Worm (Caenorhabditis elegans) whole organism, L1 larva: ENCODE measurements around the gene F26A1.8.

Experiments
- C04F5.9 ChIP-seq: sonication (generic microtip); optimal IDR thresholded peaks from 2 replicates; lab custom pipeline; 2016; ENCODE audit warnings: missing genetic modification characterization, missing compliant biosample characterization
- C16A3.4 ChIP-seq: fragments of 150-350 bp; optimal IDR thresholded peaks from 2 replicates; lab custom pipeline; 2014; ENCODE audit warnings: missing biosample characterization, missing genetic modification characterization
- C34B4.2 ChIP-seq: sonication (generic microtip); optimal IDR thresholded peaks from 2 replicates; lab custom pipeline; 2017; ENCODE audit warnings: mild to moderate bottlenecking, missing genetic modification characterization, missing compliant biosample characterization
- F16B12.6 ChIP-seq: fragments of 150-350 bp; optimal IDR thresholded peaks from 2 replicates; lab custom pipeline; 2014; ENCODE audit warnings: missing biosample characterization, missing genetic modification characterization
- alr-1 ChIP-seq: fragments of 200-800 bp; sonication (Bioruptor generic); optimal IDR thresholded peaks from 2 replicates; lab custom pipeline; 2018; ENCODE audit warnings: borderline replicate concordance, mild to moderate bottlenecking, missing genetic modification characterization, missing compliant biosample characterization
- ceh-63 ChIP-seq: fragments of 200-800 bp; sonication (Bioruptor generic); optimal IDR thresholded peaks from 2 replicates; lab custom pipeline; 2018; ENCODE audit warnings: mild to moderate bottlenecking, missing genetic modification characterization, missing compliant biosample characterization
- ceh-8 ChIP-seq: fragments of 200-800 bp; sonication (Bioruptor generic); optimal IDR thresholded peaks from 2 replicates; lab custom pipeline; 2018; ENCODE audit warnings: mild to moderate bottlenecking, missing genetic modification characterization, moderate library complexity, missing compliant biosample characterization
- ceh-82 ChIP-seq, 3 experiments: fragments of 150-350 bp in 1 of 3; sonication (generic microtip) in 2 of 3; optimal IDR thresholded peaks; 2 replicates each; lab custom pipeline; 2014 to 2017; ENCODE audit warnings: missing biosample characterization in 3 of 3, missing genetic modification characterization in 3 of 3
- dpl-1 ChIP-seq, 3 experiments: fragments of 150-350 bp in 2 of 3; sonication (generic microtip) in 1 of 3; optimal IDR thresholded peaks; 2 replicates each; lab custom pipeline; 2014 to 2017; ENCODE audit warnings: missing biosample characterization in 3 of 3, missing genetic modification characterization in 3 of 3, missing genetic modification reagents in 3 of 3
- efl-1 ChIP-seq, 4 experiments: fragments of 150-350 bp; optimal IDR thresholded peaks in 3 of 4; peaks in 1 of 4; 1 replicate in 1 of 4; 2 replicates in 3 of 4; lab custom pipeline; 2014; ENCODE audit warnings: missing biosample characterization in 2 of 4, missing genetic modification characterization in 2 of 4, missing genetic modification reagents in 2 of 4
- efl-3 ChIP-seq: fragments of 200-800 bp; sonication (Bioruptor generic); optimal IDR thresholded peaks from 2 replicates; lab custom pipeline; 2018; ENCODE audit warnings: mild to moderate bottlenecking, missing genetic modification characterization, missing compliant biosample characterization
- elt-2 ChIP-seq: sonication (generic microtip); optimal IDR thresholded peaks from 2 replicates; lab custom pipeline; 2016; ENCODE audit warnings: missing genetic modification characterization, mild to moderate bottlenecking, inconsistent platforms, missing compliant biosample characterization, missing genetic modification reagents
- ets-5 ChIP-seq: fragments of 200-800 bp; sonication (Bioruptor generic); IDR thresholded peaks from 2 replicates; pipeline ENCODE4 v1.3.6; 2022; ENCODE audit warnings: missing genetic modification characterization, missing compliant biosample characterization
- fkh-8 ChIP-seq: sonication (generic microtip); optimal IDR thresholded peaks from 2 replicates; lab custom pipeline; 2016; ENCODE audit warnings: mild to moderate bottlenecking, missing genetic modification characterization, missing compliant biosample characterization
- fos-1 ChIP-seq: fragments of 150-350 bp; optimal IDR thresholded peaks from 2 replicates; lab custom pipeline; 2014; ENCODE audit warnings: missing biosample characterization, missing genetic modification characterization
- hlh-4 ChIP-seq: sonication (generic microtip); optimal IDR thresholded peaks from 2 replicates; lab custom pipeline; 2016; ENCODE audit warnings: mild to moderate bottlenecking, missing genetic modification characterization, missing compliant biosample characterization
- irx-1 ChIP-seq: sonication (generic microtip); optimal IDR thresholded peaks from 2 replicates; lab custom pipeline; 2016; ENCODE audit warnings: missing genetic modification characterization, missing compliant biosample characterization
- jun-1 ChIP-seq: fragments of 150-350 bp; optimal IDR thresholded peaks from 2 replicates; lab custom pipeline; 2014; ENCODE audit warnings: missing biosample characterization, missing genetic modification reagents, missing genetic modification characterization
- lin-14 ChIP-seq: fragments of 200-800 bp; sonication (Bioruptor generic); optimal IDR thresholded peaks from 2 replicates; lab custom pipeline; 2018; ENCODE audit warnings: mild to moderate bottlenecking, missing genetic modification characterization, moderate library complexity, missing compliant biosample characterization
- lin-35 ChIP-seq, 2 experiments: fragments of 150-350 bp; optimal IDR thresholded peaks; 2 replicates each; lab custom pipeline; 2014; ENCODE audit warnings: missing biosample characterization in 2 of 2, missing genetic modification characterization in 2 of 2, missing genetic modification reagents in 2 of 2
- lin-39 ChIP-seq: fragments of 150-350 bp; optimal IDR thresholded peaks from 2 replicates; lab custom pipeline; 2014; ENCODE audit warnings: missing biosample characterization, missing genetic modification reagents, missing genetic modification characterization
- mab-9 ChIP-seq: fragments of 200-800 bp; sonication (Bioruptor generic); IDR thresholded peaks from 2 replicates; pipeline ENCODE4 v1.3.6; 2022; ENCODE audit warnings: missing genetic modification reagents, missing genetic modification characterization, missing compliant biosample characterization
- mdl-1 ChIP-seq, 2 experiments: fragments of 150-350 bp; optimal IDR thresholded peaks; 2 replicates each; lab custom pipeline; 2014 to 2017; ENCODE audit warnings: missing biosample characterization in 2 of 2, missing genetic modification characterization in 2 of 2, inconsistent platforms in 1 of 2
- nhr-19 ChIP-seq: fragments of 200-800 bp; sonication (Bioruptor generic); conservative IDR thresholded peaks from 2 replicates; pipeline ENCODE4 v1.3.6; 2022; ENCODE audit warnings: missing genetic modification characterization, missing compliant biosample characterization
- nhr-20 ChIP-seq: sonication (generic microtip); optimal IDR thresholded peaks from 2 replicates; lab custom pipeline; 2016; ENCODE audit warnings: mild to moderate bottlenecking, missing genetic modification characterization, missing compliant biosample characterization
- nhr-237 ChIP-seq: fragments of 150-350 bp; optimal IDR thresholded peaks from 2 replicates; lab custom pipeline; 2014; ENCODE audit warnings: missing biosample characterization, missing genetic modification characterization
- nhr-77 ChIP-seq: fragments of 150-350 bp; optimal IDR thresholded peaks from 2 replicates; lab custom pipeline; 2014; ENCODE audit warnings: missing biosample characterization, missing genetic modification characterization
- pqm-1 ChIP-seq: sonication (generic microtip); optimal IDR thresholded peaks from 3 replicates; lab custom pipeline; 2017; ENCODE audit warnings: missing biosample characterization, missing genetic modification characterization
- snu-23 ChIP-seq: sonication (generic microtip); optimal IDR thresholded peaks from 2 replicates; lab custom pipeline; 2016; ENCODE audit warnings: missing genetic modification characterization, missing compliant biosample characterization
- sox-4 ChIP-seq: sonication (generic microtip); optimal IDR thresholded peaks from 2 replicates; lab custom pipeline; 2016; ENCODE audit warnings: missing genetic modification characterization, missing compliant biosample characterization
- unc-130 ChIP-seq: fragments of 150-350 bp; optimal IDR thresholded peaks from 2 replicates; lab custom pipeline; 2017; ENCODE audit warnings: missing biosample characterization, missing genetic modification characterization, inconsistent platforms
- unc-86 ChIP-seq: sonication (generic microtip); optimal IDR thresholded peaks from 2 replicates; lab custom pipeline; 2016; ENCODE audit warnings: missing genetic modification characterization, missing compliant biosample characterization
- vab-15 ChIP-seq: sonication (generic microtip); optimal IDR thresholded peaks from 2 replicates; lab custom pipeline; 2017; ENCODE audit warnings: missing genotype, mild to moderate bottlenecking, missing genetic modification characterization, missing compliant biosample characterization
- zag-1 ChIP-seq: fragments of 150-350 bp; optimal IDR thresholded peaks from 2 replicates; lab custom pipeline; 2014; ENCODE audit warnings: missing biosample characterization, missing genetic modification characterization
- zip-4 ChIP-seq: fragments of 200-800 bp; sonication (Bioruptor generic); optimal IDR thresholded peaks from 2 replicates; lab custom pipeline; 2018; ENCODE audit warnings: mild to moderate bottlenecking, missing genetic modification characterization, moderate library complexity, missing compliant biosample characterization
- ztf-11 ChIP-seq, 2 experiments: sonication (generic microtip); optimal IDR thresholded peaks; 2 replicates each; lab custom pipeline; 2016 to 2017; ENCODE audit warnings: missing genetic modification characterization in 2 of 2, missing biosample characterization in 1 of 2, missing compliant biosample characterization in 1 of 2

The F26A1.8 gene

ce11 chrIII:4817240-4817639 is 4.8 kb downstream of the F26A1.8 start, which contains the start of gene F26A1.4:
TSS of gene F26A1.4 (plus strand) at chrIII:4817540.
- TF ChIP-seq lin-39 (tag; lab: Kevin White, UChicago) = no peak
- TF ChIP-seq ztf-11 (tag; optimal IDR thresholded peaks at IDR 0.05; lab: Kevin White, UChicago) = no peak
- TF ChIP-seq unc-86 (tag; lab: Kevin White, UChicago) = no peak
- TF ChIP-seq snu-23 (GFP tag; lab: Kevin White, UChicago) = no peak
- TF ChIP-seq zag-1 = no peak
- no peak for TF ChIP-seq ceh-8 (GFP tag; lab: Kevin White, UChicago)
- TF ChIP-seq alr-1 = no peak
- no peak for TF ChIP-seq lin-35 (GFP tag; optimal IDR thresholded peaks at IDR 0.05; lab: Kevin White, UChicago)
- TF ChIP-seq F16B12.6 = no peak
- no peak for TF ChIP-seq C16A3.4
- no peak for TF ChIP-seq mab-9
- TF ChIP-seq efl-1 (optimal IDR thresholded peaks at IDR 0.05; lab: Kevin White, UChicago) = no peak
- TF ChIP-seq efl-1 (GFP tag; optimal IDR thresholded peaks at IDR 0.05 in 1 of 2; lab: Kevin White, UChicago) = no peak
- no peak for TF ChIP-seq nhr-19 (GFP tag; lab: Robert Waterston, UW)
- TF ChIP-seq jun-1 = no peak
- TF ChIP-seq C34B4.2 (tag; lab: Kevin White, UChicago) = no peak
- TF ChIP-seq unc-130 (tag; lab: Kevin White, UChicago) = no peak
- no peak for TF ChIP-seq ets-5 (GFP tag; lab: Robert Waterston, UW)
- no peak for TF ChIP-seq nhr-77
- no peak for TF ChIP-seq fkh-8 (tag; lab: Kevin White, UChicago)
- TF ChIP-seq vab-15 = no peak

ce11 chrIII:4814730-4815129 is 7.3 kb downstream of the F26A1.8 start, which contains the start of gene arl-6:
TSS of gene arl-6 (minus strand) at chrIII:4814830.
- TF ChIP-seq lin-14 (GFP tag; lab: Kevin White, UChicago) (no peak), efl-1 (optimal IDR thresholded peaks at IDR 0.05; lab: Kevin White, UChicago) (no peak), efl-1 (GFP tag; optimal IDR thresholded peaks at IDR 0.05 in 1 of 2; lab: Kevin White, UChicago) (peak in 1 of 2 experiments; percentile 49)
- TF ChIP-seq, all 84 proteins: peak for 1

ce11 chrIII:4811195-4811594 is 10.8 kb downstream of the F26A1.8 start, which contains the start of gene C38D4.7:
TSS of gene C38D4.7 (minus strand) at chrIII:4811295.
- no peak for TF ChIP-seq lin-14 (GFP tag; lab: Kevin White, UChicago)
- no peak for TF ChIP-seq elt-2 (tag; lab: Kevin White, UChicago)
- TF ChIP-seq ztf-11 (tag; optimal IDR thresholded peaks at IDR 0.05; lab: Kevin White, UChicago) = no peak
- no peak for TF ChIP-seq efl-3 (GFP tag; lab: Kevin White, UChicago)
- no peak for TF ChIP-seq zip-4 (GFP tag; lab: Kevin White, UChicago)
- no peak for TF ChIP-seq F16B12.6
- no peak for TF ChIP-seq sox-4
- TF ChIP-seq zag-1 = no peak
- TF ChIP-seq efl-1 (optimal IDR thresholded peaks at IDR 0.05; lab: Kevin White, UChicago) = no peak
- no peak for TF ChIP-seq efl-1 (GFP tag; optimal IDR thresholded peaks at IDR 0.05 in 1 of 2; lab: Kevin White, UChicago)
- no peak for TF ChIP-seq dpl-1 (GFP tag; optimal IDR thresholded peaks at IDR 0.05; lab: Kevin White, UChicago)
- no peak for TF ChIP-seq C04F5.9 (tag; lab: Kevin White, UChicago)
- TF ChIP-seq nhr-20 (tag; lab: Kevin White, UChicago) = no peak
- TF ChIP-seq irx-1 (tag; lab: Kevin White, UChicago) = no peak
- TF ChIP-seq fos-1 (tag; lab: Kevin White, UChicago) = no peak
- no peak for TF ChIP-seq nhr-237 (tag; lab: Kevin White, UChicago)
- no peak for TF ChIP-seq C16A3.4
- no peak for TF ChIP-seq ceh-63 (GFP tag; lab: Kevin White, UChicago)

ce11 chrIII:4809526-4810153 is 12.4 kb downstream of the F26A1.8 start, which contains the start of gene pal-1:
TSS of gene pal-1 (minus strand) at chrIII:4809576.
- no peak for TF ChIP-seq snu-23 (GFP tag; lab: Kevin White, UChicago)
- no peak for TF ChIP-seq sox-4
- no peak for TF ChIP-seq mdl-1 (tag; optimal IDR thresholded peaks at IDR 0.05; lab: Kevin White, UChicago)
- TF ChIP-seq hlh-4 (tag; lab: Kevin White, UChicago) = no peak
- no peak for TF ChIP-seq ets-5 (GFP tag; lab: Robert Waterston, UW)
- no peak for TF ChIP-seq ceh-82 (tag; optimal IDR thresholded peaks at IDR 0.05; lab: Kevin White, UChicago)
- TF ChIP-seq pqm-1 = no peak
- TF ChIP-seq ztf-11 (tag; optimal IDR thresholded peaks at IDR 0.05; lab: Kevin White, UChicago) = no peak
- no peak for TF ChIP-seq unc-130 (tag; lab: Kevin White, UChicago)
- no peak for TF ChIP-seq nhr-237 (tag; lab: Kevin White, UChicago)
